Worm (Caenorhabditis elegans) whole organism, mixed stage, embryonic: ENCODE data around the gene nhr-36.

Experiments used
- blmp-1 ChIP-seq: fragments of 150-350 bp; optimal IDR thresholded peaks from 2 replicates; lab custom pipeline; 2014; ENCODE audit warnings: missing biosample characterization, missing genetic modification characterization
- ceh-83 ChIP-seq: fragments of 200-800 bp; sonication (Bioruptor generic); optimal IDR thresholded peaks from 2 replicates; lab custom pipeline; 2018; ENCODE audit warnings: mild to moderate bottlenecking, missing genetic modification characterization, missing compliant biosample characterization
- ces-1 ChIP-seq: fragments of 150-350 bp; optimal IDR thresholded peaks from 2 replicates; lab custom pipeline; 2014; ENCODE audit warnings: missing biosample characterization, missing genetic modification reagents, missing genetic modification characterization
- cnd-1 ChIP-seq: fragments of 200-800 bp; sonication (Bioruptor generic); optimal IDR thresholded peaks from 2 replicates; lab custom pipeline; 2018; ENCODE audit warnings: mild to moderate bottlenecking, missing genetic modification characterization, missing compliant biosample characterization
- drap-1 ChIP-seq: fragments of 200-800 bp; sonication (Bioruptor generic); optimal IDR thresholded peaks from 3 replicates; lab custom pipeline; 2018; ENCODE audit warnings: mild to moderate bottlenecking, missing genetic modification characterization, missing compliant biosample characterization
- elt-1 ChIP-seq: sonication (generic microtip); optimal IDR thresholded peaks from 2 replicates; lab custom pipeline; 2017; ENCODE audit warnings: missing genetic modification characterization, mild to moderate bottlenecking, missing compliant biosample characterization, antibody characterized with exemption, moderate library complexity, borderline replicate concordance; ENCODE audit not compliant: insufficient read depth
- flh-1 ChIP-seq: fragments of 200-800 bp; sonication (Bioruptor generic); optimal IDR thresholded peaks from 2 replicates; lab custom pipeline; 2018; ENCODE audit warnings: mild to moderate bottlenecking, missing genetic modification characterization, moderate library complexity, missing compliant biosample characterization
- lin-13 ChIP-seq: fragments of 150-350 bp; optimal IDR thresholded peaks from 2 replicates; lab custom pipeline; 2014; ENCODE audit warnings: missing biosample characterization, missing genetic modification characterization
- lin-32 ChIP-seq: fragments of 200-800 bp; sonication (Bioruptor generic); optimal IDR thresholded peaks from 2 replicates; lab custom pipeline; 2018; ENCODE audit warnings: mild to moderate bottlenecking, missing genetic modification characterization, missing compliant biosample characterization
- lsy-2 ChIP-seq: fragments of 150-350 bp; optimal IDR thresholded peaks from 2 replicates; lab custom pipeline; 2014; ENCODE audit warnings: missing biosample characterization, missing genetic modification characterization
- mep-1 ChIP-seq: fragments of 150-350 bp; optimal IDR thresholded peaks from 2 replicates; lab custom pipeline; 2017; ENCODE audit warnings: missing biosample characterization, missing genetic modification reagents, missing genetic modification characterization, inconsistent platforms
- mls-2 ChIP-seq: sonication (generic microtip); optimal IDR thresholded peaks from 2 replicates; lab custom pipeline; 2016; ENCODE audit warnings: mild to moderate bottlenecking, missing genetic modification characterization, moderate library complexity, missing compliant biosample characterization
- nhr-12 ChIP-seq: fragments of 150-350 bp; optimal IDR thresholded peaks from 2 replicates; lab custom pipeline; 2014; ENCODE audit warnings: missing biosample characterization, missing genetic modification characterization
- nhr-2 ChIP-seq: fragments of 150-350 bp; optimal IDR thresholded peaks from 2 replicates; lab custom pipeline; 2014; ENCODE audit warnings: missing biosample characterization, missing genetic modification characterization
- nhr-237 ChIP-seq: fragments of 150-350 bp; optimal IDR thresholded peaks from 2 replicates; lab custom pipeline; 2014; ENCODE audit warnings: missing biosample characterization, missing genetic modification characterization
- nhr-28 ChIP-seq: fragments of 150-350 bp; optimal IDR thresholded peaks from 2 replicates; lab custom pipeline; 2014; ENCODE audit warnings: missing biosample characterization, missing genetic modification characterization
- nhr-76 ChIP-seq: sonication (generic microtip); optimal IDR thresholded peaks from 2 replicates; lab custom pipeline; 2017; ENCODE audit warnings: missing biosample characterization, missing genetic modification characterization
- pha-4 ChIP-seq: fragments of 150-350 bp; optimal IDR thresholded peaks from 2 replicates; lab custom pipeline; 2018; ENCODE audit warnings: missing biosample characterization, missing genetic modification reagents, missing genetic modification characterization
- sem-2 ChIP-seq: fragments of 200-800 bp; sonication (Bioruptor generic); optimal IDR thresholded peaks from 2 replicates; lab custom pipeline; 2018; ENCODE audit warnings: mild to moderate bottlenecking, missing genetic modification characterization, missing compliant biosample characterization
- snpc-4 ChIP-seq: fragments of 150-350 bp; optimal IDR thresholded peaks from 2 replicates; lab custom pipeline; 2014; ENCODE audit warnings: missing biosample characterization, missing genetic modification characterization
- sptf-1 ChIP-seq: sonication (generic microtip); optimal IDR thresholded peaks from 2 replicates; lab custom pipeline; 2017; ENCODE audit warnings: mild to moderate bottlenecking, missing genetic modification characterization, moderate library complexity, missing compliant biosample characterization
- tbx-8 ChIP-seq: fragments of 200-800 bp; sonication (Bioruptor generic); optimal IDR thresholded peaks from 2 replicates; lab custom pipeline; 2018; ENCODE audit warnings: mild to moderate bottlenecking, missing genetic modification characterization, moderate library complexity, missing compliant biosample characterization
- unc-120 ChIP-seq: sonication (generic microtip); optimal IDR thresholded peaks from 2 replicates; lab custom pipeline; 2017; ENCODE audit warnings: missing genetic modification characterization, missing compliant biosample characterization; ENCODE audit not compliant: poor library complexity, severe bottlenecking
- unc-39 ChIP-seq: fragments of 150-350 bp; optimal IDR thresholded peaks from 2 replicates; lab custom pipeline; 2014; ENCODE audit warnings: missing biosample characterization, missing genetic modification characterization
- unc-62 ChIP-seq: fragments of 150-350 bp; optimal IDR thresholded peaks from 2 replicates; lab custom pipeline; 2014; ENCODE audit warnings: missing biosample characterization, missing genetic modification reagents, missing genetic modification characterization
- zip-8 ChIP-seq: fragments of 150-350 bp; optimal IDR thresholded peaks from 2 replicates; lab custom pipeline; 2014; ENCODE audit warnings: missing biosample characterization, missing genetic modification characterization
- ztf-11 ChIP-seq: fragments of 150-350 bp; optimal IDR thresholded peaks from 2 replicates; lab custom pipeline; 2014; ENCODE audit warnings: missing biosample characterization, missing genetic modification characterization

The nhr-36 gene

DNA sequence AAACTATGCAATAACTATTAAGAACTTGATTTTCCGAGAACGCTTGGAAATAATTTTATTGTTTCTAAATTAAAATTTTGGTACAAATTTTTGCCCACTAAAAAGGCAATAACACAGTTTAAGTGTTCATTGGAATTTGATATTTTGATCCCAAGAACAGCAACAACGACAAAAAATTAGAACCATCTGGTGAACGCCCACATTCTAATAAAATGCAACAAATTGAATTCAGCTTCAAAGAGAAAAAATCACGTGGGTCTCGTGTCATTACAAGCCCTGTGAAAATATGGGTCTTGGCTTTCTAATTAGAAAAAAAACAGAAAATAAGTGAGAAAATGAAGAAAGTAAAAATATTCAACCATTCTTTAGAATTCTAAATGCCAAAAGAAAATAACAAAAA lies 10.4 kb upstream of the nhr-36 start:
- TF ChIP-seq nhr-76 (tag; lab: Kevin White, UChicago) = no peak

DNA sequence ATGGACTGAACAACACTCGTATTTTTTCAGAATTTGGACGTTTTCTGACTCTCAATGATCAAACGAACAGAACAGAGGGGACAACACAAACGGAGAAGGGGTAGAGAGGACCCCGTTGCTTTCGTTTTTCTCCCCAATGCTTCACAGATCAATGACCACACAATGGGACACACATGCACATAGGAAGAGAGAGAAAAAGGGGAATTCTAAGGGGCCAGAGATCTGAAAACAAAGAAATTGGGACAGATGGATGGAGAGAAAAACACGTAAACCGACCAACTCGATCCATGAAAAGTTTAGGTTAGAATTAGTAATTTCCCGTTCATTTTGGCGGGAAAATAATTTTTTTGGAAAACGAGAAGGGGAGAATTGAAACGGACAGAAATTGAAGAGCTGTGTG lies 9.1 kb upstream of the nhr-36 start:
- no peak for TF ChIP-seq sptf-1
- TF ChIP-seq pha-4 = no peak
- no peak for TF ChIP-seq drap-1
- TF ChIP-seq mep-1 (tag; lab: Kevin White, UChicago) = no peak
- TF ChIP-seq mls-2 (tag; lab: Kevin White, UChicago) = no peak
- TF ChIP-seq nhr-28 (tag; lab: Kevin White, UChicago) = no peak
- TF ChIP-seq snpc-4 (tag; lab: Kevin White, UChicago) = no peak
- no peak for TF ChIP-seq unc-39 (tag; lab: Kevin White, UChicago)

DNA sequence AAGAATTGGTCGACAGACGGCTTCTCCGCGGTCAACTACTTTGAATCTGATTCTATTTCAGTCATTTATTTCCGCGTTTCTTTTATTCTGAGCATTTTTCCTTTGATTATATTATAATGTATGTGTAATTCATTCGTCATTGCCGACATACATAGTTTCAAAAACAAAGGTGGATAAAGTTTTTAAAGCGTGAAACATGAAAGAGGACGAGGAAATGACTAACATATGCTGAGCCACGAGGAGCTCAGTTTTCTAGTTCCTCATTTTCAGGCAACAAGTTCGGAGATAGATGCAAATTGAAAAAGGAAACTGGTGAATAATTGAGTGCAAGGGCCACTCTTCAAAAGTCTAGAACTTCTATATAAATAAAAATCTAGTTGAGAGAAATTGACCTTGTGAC lies 6.8 kb upstream of the nhr-36 start:
- no peak for TF ChIP-seq nhr-237 (tag; lab: Kevin White, UChicago)
- TF ChIP-seq, all 35 proteins: peak for 0

- TF ChIP-seq ceh-83 (GFP tag; lab: Kevin White, UChicago) (no peak), tbx-8 (GFP tag; lab: Kevin White, UChicago) (no peak), nhr-237 (tag; lab: Kevin White, UChicago) (no peak)
Measured at ce11 chrV:9266399-9266798, 5.0 kb upstream of the nhr-36 start, which contains the start of gene slc-17.7. slc-17.7 (minus strand) TSS chrV:9266499.

DNA sequence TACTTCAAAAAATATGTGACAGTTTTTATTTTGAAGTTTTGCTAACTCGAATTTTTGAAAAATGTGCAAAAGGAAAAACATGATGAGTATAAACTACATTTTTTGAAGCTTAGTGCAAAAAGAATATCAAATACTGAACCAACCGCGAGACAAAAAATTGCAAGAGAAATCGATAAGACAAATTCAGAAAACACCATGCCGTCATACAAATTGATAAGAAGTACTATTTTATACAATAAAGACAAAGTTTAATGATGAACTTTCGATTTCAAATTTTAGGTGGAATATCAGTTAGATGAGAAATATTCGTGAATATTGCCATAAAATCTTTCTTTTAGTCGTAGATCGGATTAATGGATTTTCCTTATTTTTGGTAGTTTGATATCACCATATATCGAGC lies 1.3 kb upstream of the nhr-36 start:
- no peak for TF ChIP-seq nhr-12 (tag; lab: Kevin White, UChicago)
- no peak for TF ChIP-seq unc-62 (GFP tag; lab: Kevin White, UChicago)
- TF ChIP-seq elt-1 (tag; lab: Kevin White, UChicago) = no peak
- TF ChIP-seq ceh-83 (GFP tag; lab: Kevin White, UChicago) = no peak
- no peak for TF ChIP-seq unc-120
- no peak for TF ChIP-seq cnd-1 (tag; lab: Kevin White, UChicago)
- TF ChIP-seq sem-2 = no peak
- no peak for TF ChIP-seq drap-1
- TF ChIP-seq nhr-2 (tag; lab: Kevin White, UChicago) = no peak

ce11 chrV:9260411-9260810 lies 981 bp downstream of the nhr-36 start:
- TF ChIP-seq tbx-8 (GFP tag; lab: Kevin White, UChicago) = no peak
- TF ChIP-seq mep-1 (tag; lab: Kevin White, UChicago) = no peak
- no peak for TF ChIP-seq zip-8
- no peak for TF ChIP-seq cnd-1 (tag; lab: Kevin White, UChicago)
- TF ChIP-seq unc-62 (GFP tag; lab: Kevin White, UChicago) = no peak
- TF ChIP-seq nhr-237 (tag; lab: Kevin White, UChicago) = no peak
- no peak for TF ChIP-seq elt-1 (tag; lab: Kevin White, UChicago)
- TF ChIP-seq blmp-1 = no peak
- no peak for TF ChIP-seq sem-2
- TF ChIP-seq flh-1 (GFP tag; lab: Kevin White, UChicago) = no peak
- TF ChIP-seq lin-13 (tag; lab: Kevin White, UChicago) = no peak
- no peak for TF ChIP-seq nhr-76 (tag; lab: Kevin White, UChicago)
- TF ChIP-seq ztf-11 (tag; lab: Kevin White, UChicago) = no peak
- TF ChIP-seq, all 35 proteins: peak for 0

DNA sequence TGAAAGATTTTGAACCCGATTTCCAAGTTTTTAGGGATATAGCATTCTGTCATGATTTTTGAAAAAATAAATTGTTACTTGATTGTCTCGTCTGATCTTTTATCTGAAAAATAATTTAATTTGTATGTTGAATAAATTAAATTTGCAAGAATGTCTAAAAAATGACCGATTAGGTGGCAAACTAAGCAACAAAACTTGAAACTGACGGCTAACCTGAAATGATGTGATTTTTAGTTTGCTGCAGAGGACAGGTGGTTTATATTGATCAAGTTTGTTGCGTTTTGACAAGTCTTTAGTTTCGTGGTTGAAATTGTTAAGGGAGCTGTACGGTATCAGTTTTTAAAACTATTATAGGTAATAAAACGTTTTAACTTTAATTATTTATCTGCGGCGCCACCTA lies 3.9 kb downstream of the nhr-36 start, which contains the start of gene F07C3.16:
TSS of gene F07C3.16 (minus strand) at position 101 of the 400 bp plus-strand sequence.
- no peak for TF ChIP-seq nhr-76 (tag; lab: Kevin White, UChicago)

DNA sequence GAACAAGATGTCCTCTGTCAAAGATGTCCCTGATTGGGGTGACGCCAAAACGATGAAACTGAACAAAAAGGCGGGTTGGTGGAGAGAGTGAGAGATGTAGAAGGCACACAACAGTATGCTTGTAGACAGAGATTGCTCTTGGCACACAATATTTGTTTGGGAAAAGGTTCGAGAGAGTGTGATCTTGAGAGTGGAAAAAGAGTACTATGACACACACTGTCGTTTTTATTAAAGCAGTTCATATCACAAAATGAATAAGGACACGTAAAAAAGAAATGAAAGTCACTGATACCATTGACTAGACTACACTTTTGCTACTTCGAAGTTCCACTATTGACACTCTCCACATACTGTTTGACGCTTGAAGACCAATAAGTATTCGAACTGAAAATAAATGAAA lies 5.9 kb downstream of the nhr-36 start:
- TF ChIP-seq drap-1 (no peak), ces-1 (GFP tag; lab: Kevin White, UChicago) (no peak), flh-1 (GFP tag; lab: Kevin White, UChicago) (no peak), ztf-11 (tag; lab: Kevin White, UChicago) (no peak), blmp-1 (no peak), elt-1 (tag; lab: Kevin White, UChicago) (no peak), sptf-1 (no peak), lsy-2 (tag; lab: Kevin White, UChicago) (no peak), lin-32 (no peak), lin-13 (tag; lab: Kevin White, UChicago) (no peak), sem-2 (no peak)
